Fruit fly (Drosophila melanogaster) whole organism, larva: ENCODE data around the gene Coq4.

Source experiments
- noc ChIP-seq: fragments of 200-800 bp; sonication (Bioruptor generic); optimal IDR thresholded peaks from 3 replicates; lab custom pipeline; 2019; ENCODE audit warnings: missing biosample characterization, mild to moderate bottlenecking, missing genetic modification characterization, moderate library complexity

Coq4 gene

dm6 chr3L:17407480-17408093 is 25.8 kb downstream of the Coq4 start:
- TF ChIP-seq noc (tag; lab: Kevin White, UChicago): no peak

- no peak for TF ChIP-seq noc (tag; lab: Kevin White, UChicago)
These were observed 26.3 kb downstream of the Coq4 start for dm6 chr3L:17407073-17407472.

dm6 chr3L:17404646-17405045 is 28.8 kb downstream of the Coq4 start:
- TF ChIP-seq noc (tag; lab: Kevin White, UChicago): no peak

- TF ChIP-seq noc (tag; lab: Kevin White, UChicago): no peak
These were observed 30.2 kb downstream of the Coq4 start for dm6 chr3L:17403268-17403667.

- no peak for TF ChIP-seq noc (tag; lab: Kevin White, UChicago)
These were observed 31.0 kb downstream of the Coq4 start for dm6 chr3L:17402399-17402798.

dm6 chr3L:17401411-17401810 is 32.0 kb downstream of the Coq4 start:
- no peak for TF ChIP-seq noc (tag; lab: Kevin White, UChicago)

- no peak for TF ChIP-seq noc (tag; lab: Kevin White, UChicago)
These were observed 32.5 kb downstream of the Coq4 start for dm6 chr3L:17400911-17401310.

dm6 chr3L:17399014-17399413 is 34.4 kb downstream of the Coq4 start:
- no peak for TF ChIP-seq noc (tag; lab: Kevin White, UChicago)

- no peak for TF ChIP-seq noc (tag; lab: Kevin White, UChicago)
These were observed 38.9 kb downstream of the Coq4 start for dm6 chr3L:17394435-17395017.

- TF ChIP-seq noc (tag; lab: Kevin White, UChicago): no peak
These were observed 40.3 kb downstream of the Coq4 start for dm6 chr3L:17393098-17393497.

- TF ChIP-seq noc (tag; lab: Kevin White, UChicago): no peak
These were observed 41.0 kb downstream of the Coq4 start for dm6 chr3L:17392412-17392811.

dm6 chr3L:17391132-17391531 is 42.3 kb downstream of the Coq4 start:
- no peak for TF ChIP-seq noc (tag; lab: Kevin White, UChicago)

- no peak for TF ChIP-seq noc (tag; lab: Kevin White, UChicago)
These were observed 44.5 kb downstream of the Coq4 start, which contains the start of gene CG13731 for dm6 chr3L:17388895-17389294. Gene CG13731 (minus strand): TSS chr3L:17388956.

dm6 chr3L:17386612-17387382 is 46.6 kb downstream of the Coq4 start:
- no peak for TF ChIP-seq noc (tag; lab: Kevin White, UChicago)

- TF ChIP-seq noc (tag; lab: Kevin White, UChicago): no peak
These were observed 49.7 kb downstream of the Coq4 start for dm6 chr3L:17383714-17384113.

dm6 chr3L:17383285-17383684 is 50.1 kb downstream of the Coq4 start:
- TF ChIP-seq noc (tag; lab: Kevin White, UChicago): no peak

dm6 chr3L:17382628-17383027 is 50.8 kb downstream of the Coq4 start, which contains the start of gene CG13728:
Gene CG13728 (minus strand): TSS chr3L:17382728.
- no peak for TF ChIP-seq noc (tag; lab: Kevin White, UChicago)
